Fruit fly (Drosophila melanogaster) whole organism, embryonic: ENCODE results near the gene CG9101.

ENCODE experiments used
- Ada2b ChIP-seq: fragments of 200-800 bp; sonication (Bioruptor generic); IDR thresholded peaks from 2 replicates; pipeline ENCODE4 v1.3.6; 2022; ENCODE audit warnings: missing biosample characterization, missing genetic modification characterization
- Adf1 ChIP-seq: fragments of 200-800 bp; sonication (Bioruptor generic); IDR thresholded peaks from 2 replicates; pipeline ENCODE4 v1.3.6; 2022; ENCODE audit warnings: missing biosample characterization, missing genetic modification characterization
- CG10209 ChIP-seq: fragments of 200-800 bp; sonication (Bioruptor generic); optimal IDR thresholded peaks from 3 replicates; lab custom pipeline; 2017; ENCODE audit warnings: missing biosample characterization, mild to moderate bottlenecking, missing genetic modification characterization, missing genetic modification reagents
- CG11504 ChIP-seq: fragments of 200-800 bp; sonication (Bioruptor generic); optimal IDR thresholded peaks from 3 replicates; lab custom pipeline; 2019; ENCODE audit warnings: missing biosample characterization, mild to moderate bottlenecking, missing genetic modification characterization, moderate library complexity
- CG1647 ChIP-seq: fragments of 200-800 bp; sonication (Bioruptor generic); optimal IDR thresholded peaks from 3 replicates; lab custom pipeline; 2016; ENCODE audit warnings: missing biosample characterization, missing genetic modification characterization
- CG18764 ChIP-seq: fragments of 200-800 bp; sonication (Bioruptor generic); optimal IDR thresholded peaks from 3 replicates; lab custom pipeline; 2016; ENCODE audit warnings: missing biosample characterization, missing genetic modification characterization
- CG31441 ChIP-seq: fragments of 200-800 bp; sonication (Bioruptor generic); IDR thresholded peaks from 2 replicates; pipeline ENCODE4 v1.3.6; 2022; ENCODE audit warnings: missing biosample characterization, missing genetic modification characterization
- CG4820 ChIP-seq: fragments of 200-800 bp; sonication (Bioruptor generic); optimal IDR thresholded peaks from 3 replicates; lab custom pipeline; 2016; ENCODE audit warnings: missing biosample characterization, missing genetic modification characterization
- CG5180 ChIP-seq: fragments of 200-800 bp; sonication (Bioruptor generic); optimal IDR thresholded peaks from 3 replicates; lab custom pipeline; 2017; ENCODE audit warnings: missing biosample characterization, missing genetic modification characterization, mild to moderate bottlenecking, moderate library complexity, missing genetic modification reagents
- CG6254 ChIP-seq: fragments of 200-800 bp; sonication (Bioruptor generic); optimal IDR thresholded peaks from 3 replicates; lab custom pipeline; 2017; ENCODE audit warnings: mild to moderate bottlenecking, missing biosample characterization, missing genetic modification reagents, missing genetic modification characterization
- CG6272 ChIP-seq: fragments of 200-800 bp; sonication (Bioruptor generic); IDR thresholded peaks from 2 replicates; pipeline ENCODE4 v1.3.6; 2022; ENCODE audit warnings: missing biosample characterization, missing genetic modification characterization
- CG7357 ChIP-seq: fragments of 200-800 bp; sonication (Bioruptor generic); IDR thresholded peaks from 3 replicates; pipeline ENCODE4 v1.3.6; 2022; ENCODE audit warnings: missing biosample characterization, missing genetic modification characterization
- CG7786 ChIP-seq: fragments of 200-800 bp; sonication (Bioruptor generic); optimal IDR thresholded peaks from 2 replicates; lab custom pipeline; 2016; ENCODE audit warnings: missing biosample characterization, missing genetic modification characterization
- CG8388 ChIP-seq: fragments of 200-800 bp; sonication (Bioruptor generic); optimal IDR thresholded peaks from 2 replicates; lab custom pipeline; 2019; ENCODE audit warnings: missing biosample characterization, mild to moderate bottlenecking, missing genetic modification characterization, moderate library complexity
- CG8944 ChIP-seq: fragments of 200-800 bp; sonication (Bioruptor generic); optimal IDR thresholded peaks from 3 replicates; lab custom pipeline; 2016; ENCODE audit warnings: missing biosample characterization, missing genetic modification characterization
- CG9437 ChIP-seq: fragments of 200-800 bp; sonication (Bioruptor generic); optimal IDR thresholded peaks from 2 replicates; lab custom pipeline; 2018; ENCODE audit warnings: missing biosample characterization, mild to moderate bottlenecking, missing genetic modification characterization
- CoRest ChIP-seq: fragments of 200-800 bp; sonication (Bioruptor generic); optimal IDR thresholded peaks from 3 replicates; lab custom pipeline; 2018; ENCODE audit warnings: missing biosample characterization, mild to moderate bottlenecking, missing genetic modification characterization, moderate library complexity
- ERR ChIP-seq: fragments of 200-800 bp; sonication (Bioruptor generic); optimal IDR thresholded peaks from 2 replicates; lab custom pipeline; 2016; ENCODE audit warnings: missing biosample characterization, missing genetic modification characterization
- Fer2 ChIP-seq: fragments of 200-800 bp; sonication (Bioruptor generic); optimal IDR thresholded peaks from 2 replicates; lab custom pipeline; 2018; ENCODE audit warnings: missing biosample characterization, mild to moderate bottlenecking, missing genetic modification characterization, moderate library complexity
- Gsc ChIP-seq: fragments of 200-800 bp; sonication (Bioruptor generic); IDR thresholded peaks from 2 replicates; pipeline ENCODE4 v1.3.6; 2022; ENCODE audit warnings: missing biosample characterization, missing genetic modification characterization
- Hmr ChIP-seq: fragments of 200-800 bp; sonication (Bioruptor generic); optimal IDR thresholded peaks from 3 replicates; lab custom pipeline; 2017; ENCODE audit warnings: mild to moderate bottlenecking, missing biosample characterization, missing genetic modification reagents, missing genetic modification characterization
- Meics ChIP-seq: fragments of 200-800 bp; sonication (Bioruptor generic); optimal IDR thresholded peaks from 2 replicates; lab custom pipeline; 2017; ENCODE audit warnings: missing biosample characterization, mild to moderate bottlenecking, missing genetic modification characterization
- Nf-YA ChIP-seq: fragments of 200-800 bp; sonication (Bioruptor generic); IDR thresholded peaks from 2 replicates; pipeline ENCODE4 v1.3.6; 2022; ENCODE audit warnings: missing biosample characterization, missing genetic modification characterization
- Nf-YC ChIP-seq: fragments of 200-800 bp; optimal IDR thresholded peaks from 3 replicates; lab custom pipeline; 2019; ENCODE audit warnings: missing biosample characterization, mild to moderate bottlenecking, missing genetic modification characterization, moderate library complexity
- Ssrp ChIP-seq: fragments of 200-800 bp; sonication (Bioruptor generic); optimal IDR thresholded peaks from 2 replicates; lab custom pipeline; 2018; ENCODE audit warnings: missing biosample characterization, mild to moderate bottlenecking, missing genetic modification characterization, moderate library complexity
- Vsx1 ChIP-seq: fragments of 200-800 bp; sonication (Bioruptor generic); optimal IDR thresholded peaks from 2 replicates; lab custom pipeline; 2017; ENCODE audit warnings: missing biosample characterization, mild to moderate bottlenecking, missing genetic modification characterization, missing genetic modification reagents
- amos ChIP-seq: fragments of 200-800 bp; sonication (Bioruptor generic); IDR thresholded peaks from 2 replicates; pipeline ENCODE4 v1.3.6; 2022; ENCODE audit warnings: missing biosample characterization, missing genetic modification characterization; ENCODE audit not compliant: partially characterized antibody
- ase ChIP-seq: fragments of 200-800 bp; sonication (Bioruptor generic); IDR thresholded peaks from 3 replicates; pipeline ENCODE4 v1.3.6; 2022; ENCODE audit warnings: missing biosample characterization, missing genetic modification characterization
- ash1 ChIP-seq: fragments of 200-800 bp; sonication (Bioruptor generic); optimal IDR thresholded peaks from 2 replicates; lab custom pipeline; 2018; ENCODE audit warnings: missing biosample characterization, mild to moderate bottlenecking, missing genetic modification characterization
- cato ChIP-seq: fragments of 200-800 bp; sonication (Bioruptor generic); optimal IDR thresholded peaks from 2 replicates; lab custom pipeline; 2016; ENCODE audit warnings: missing biosample characterization, missing genetic modification characterization, borderline replicate concordance
- crol ChIP-seq: fragments of 200-800 bp; sonication (Bioruptor generic); IDR thresholded peaks from 2 replicates; pipeline ENCODE4 v1.3.6; 2022; ENCODE audit warnings: missing biosample characterization, missing genetic modification characterization
- cwo ChIP-seq: fragments of 200-800 bp; sonication (Bioruptor generic); optimal IDR thresholded peaks from 3 replicates; lab custom pipeline; 2017; ENCODE audit warnings: missing biosample characterization, missing genetic modification characterization, mild to moderate bottlenecking, moderate library complexity, missing genetic modification reagents
- dmrt99B ChIP-seq: fragments of 200-800 bp; sonication (Bioruptor generic); optimal IDR thresholded peaks from 2 replicates; lab custom pipeline; 2018; ENCODE audit warnings: missing biosample characterization, mild to moderate bottlenecking, missing genetic modification characterization, moderate library complexity
- fd3F ChIP-seq: fragments of 200-800 bp; sonication (Bioruptor generic); optimal IDR thresholded peaks from 2 replicates; lab custom pipeline; 2018; ENCODE audit warnings: missing biosample characterization, mild to moderate bottlenecking, missing genetic modification characterization, moderate library complexity
- gcm ChIP-seq: fragments of 200-800 bp; sonication (Bioruptor generic); optimal IDR thresholded peaks from 2 replicates; lab custom pipeline; 2019; ENCODE audit warnings: missing biosample characterization, mild to moderate bottlenecking, missing genetic modification characterization, moderate library complexity
- hb ChIP-seq: fragments of 200-800 bp; sonication (Bioruptor generic); IDR thresholded peaks from 3 replicates; pipeline ENCODE4 v1.3.6; 2022; ENCODE audit warnings: missing biosample characterization, missing genetic modification characterization; ENCODE audit not compliant: partially characterized antibody
- jigr1 ChIP-seq: fragments of 200-800 bp; sonication (Bioruptor generic); IDR thresholded peaks from 3 replicates; pipeline ENCODE4 v1.3.6; 2022; ENCODE audit warnings: missing biosample characterization, missing genetic modification characterization
- klu ChIP-seq: fragments of 200-800 bp; sonication (Bioruptor generic); IDR thresholded peaks from 2 replicates; pipeline ENCODE4 v1.3.6; 2022; ENCODE audit warnings: missing biosample characterization, missing genetic modification characterization
- nerfin-1 ChIP-seq: fragments of 200-800 bp; sonication (Bioruptor generic); optimal IDR thresholded peaks from 3 replicates; lab custom pipeline; 2019; ENCODE audit warnings: missing biosample characterization, mild to moderate bottlenecking, missing genetic modification characterization, moderate library complexity
- oc ChIP-seq: fragments of 200-800 bp; sonication (Bioruptor generic); optimal IDR thresholded peaks from 2 replicates; lab custom pipeline; 2018; ENCODE audit warnings: missing biosample characterization, mild to moderate bottlenecking, missing genetic modification characterization, moderate library complexity
- org-1 ChIP-seq: fragments of 200-800 bp; sonication (Bioruptor generic); optimal IDR thresholded peaks from 2 replicates; lab custom pipeline; 2017; ENCODE audit warnings: missing biosample characterization, missing genetic modification characterization
- p53 ChIP-seq: fragments of 200-800 bp; sonication (Bioruptor generic); optimal IDR thresholded peaks from 2 replicates; lab custom pipeline; 2016; ENCODE audit warnings: missing biosample characterization, missing genetic modification characterization
- rib ChIP-seq: fragments of 200-800 bp; sonication (Bioruptor generic); IDR thresholded peaks from 2 replicates; pipeline ENCODE4 v1.3.6; 2022; ENCODE audit warnings: missing biosample characterization, missing genetic modification characterization
- run ChIP-seq: fragments of 200-800 bp; sonication (Bioruptor generic); optimal IDR thresholded peaks from 3 replicates; lab custom pipeline; 2018; ENCODE audit warnings: missing biosample characterization, mild to moderate bottlenecking, missing genetic modification characterization
- slbo ChIP-seq: fragments of 200-800 bp; sonication (Bioruptor generic); IDR thresholded peaks from 2 replicates; pipeline ENCODE4 v1.3.6; 2022; ENCODE audit warnings: missing biosample characterization, missing genetic modification characterization
- so ChIP-seq: fragments of 200-800 bp; sonication (Bioruptor generic); IDR thresholded peaks from 3 replicates; pipeline ENCODE4 v1.3.6; 2022; ENCODE audit warnings: missing biosample characterization, missing genetic modification characterization
- sob ChIP-seq: fragments of 200-800 bp; sonication (Bioruptor generic); IDR thresholded peaks from 2 replicates; pipeline ENCODE4 v1.3.6; 2022; ENCODE audit warnings: missing biosample characterization, missing genetic modification characterization
- tin ChIP-seq: fragments of 200-800 bp; sonication (Bioruptor generic); optimal IDR thresholded peaks from 3 replicates; lab custom pipeline; 2016; ENCODE audit warnings: missing biosample characterization, missing genetic modification characterization
- tll ChIP-seq, 2 experiments: fragments of 200-800 bp in 1 of 2; fragments of >200 bp in 1 of 2; sonication (Bioruptor generic) in 1 of 2; optimal IDR thresholded peaks; 2 replicates each; lab custom pipeline; 2017 to 2019; ENCODE audit warnings: missing biosample characterization in 2 of 2, missing genetic modification characterization in 2 of 2, mild to moderate bottlenecking in 1 of 2, moderate library complexity in 1 of 2
- trem ChIP-seq: fragments of 200-800 bp; optimal IDR thresholded peaks from 3 replicates; lab custom pipeline; 2019; ENCODE audit warnings: missing biosample characterization, mild to moderate bottlenecking, missing genetic modification characterization, moderate library complexity

The CG9101 gene

DNA sequence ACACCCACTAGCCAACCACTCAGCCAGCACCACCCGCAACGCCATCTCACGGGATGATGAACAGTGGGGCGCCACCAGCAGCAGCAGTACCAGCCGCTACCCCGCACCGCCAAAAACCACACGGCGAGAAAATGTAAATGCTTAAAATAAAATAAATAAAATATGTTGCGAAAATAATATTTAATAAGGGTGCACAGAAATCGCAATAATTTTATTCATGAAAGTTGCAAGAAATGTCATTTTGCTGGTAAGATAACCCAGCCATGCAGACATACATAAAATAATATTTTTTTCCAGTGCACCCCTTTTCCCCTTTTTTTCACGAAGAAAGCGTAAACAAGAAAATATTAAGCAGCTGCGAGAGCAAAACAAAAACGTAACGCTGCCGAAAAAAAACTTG is 13.6 kb downstream of the CG9101 start (continued):
- no peak for TF ChIP-seq ash1
- peak; percentile 29 for TF ChIP-seq CG9437 (GFP tag; lab: Kevin White, UChicago)
- peak; percentile 38 for TF ChIP-seq CG8388 (GFP tag; lab: Kevin White, UChicago)
- TF ChIP-seq org-1, result peak; percentile 60
- TF ChIP-seq CG4820 (GFP tag; lab: Kevin White, UChicago), result peak; percentile 38
- peak; percentile 54 for TF ChIP-seq fd3F (GFP tag; lab: Kevin White, UChicago)
- TF ChIP-seq tll (GFP tag; optimal IDR thresholded peaks at IDR 0.05; lab: Kevin White, UChicago), result no peak
- no peak for TF ChIP-seq Gsc (GFP tag; lab: Robert Waterston, UW)
- TF ChIP-seq CG11504 (tag; lab: Kevin White, UChicago), result peak; percentile 78
- peak; percentile 66 for TF ChIP-seq CG31441 (GFP tag; lab: Robert Waterston, UW)
- peak; percentile 49; the same call in 1 of the 2 replicates for TF ChIP-seq klu (GFP tag; lab: Robert Waterston, UW)
- TF ChIP-seq sob (GFP tag; lab: Robert Waterston, UW), result peak; percentile 70
- TF ChIP-seq gcm, result no peak
- no peak for TF ChIP-seq run
- TF ChIP-seq so (GFP tag; lab: Robert Waterston, UW), result peak; percentile 65; the same call in 2 of the 3 replicates
- peak; percentile 52; the same call in 1 of the 3 replicates for TF ChIP-seq ase (GFP tag; lab: Robert Waterston, UW)
- peak; percentile 4 for TF ChIP-seq Vsx1 (GFP tag; lab: Kevin White, UChicago)
- peak; percentile 19; the same call in 1 of the 2 replicates for TF ChIP-seq Adf1
- TF ChIP-seq Fer2 (tag; lab: Kevin White, UChicago), result peak; percentile 52
- TF ChIP-seq CoRest (tag; lab: Kevin White, UChicago), result peak; percentile 77
- peak; percentile 58 for TF ChIP-seq Ada2b
- TF ChIP-seq CG1647 (GFP tag; lab: Kevin White, UChicago), result peak; percentile 32
- peak; percentile 2 for TF ChIP-seq oc (tag; lab: Kevin White, UChicago)
- no peak for TF ChIP-seq ERR (GFP tag; lab: Kevin White, UChicago)
- peak; percentile 19 for TF ChIP-seq cato
- peak; percentile 79 for TF ChIP-seq slbo (GFP tag; lab: Robert Waterston, UW)
- TF ChIP-seq crol, result no peak
- TF ChIP-seq Ssrp (tag; lab: Kevin White, UChicago), result peak; percentile 50
- no peak for TF ChIP-seq trem (tag; lab: Kevin White, UChicago)
- no peak for TF ChIP-seq Nf-YA (GFP tag; lab: Robert Waterston, UW)
- TF ChIP-seq CG7786, result no peak
- TF ChIP-seq CG6272 (GFP tag; lab: Robert Waterston, UW), result peak; percentile 56
- TF ChIP-seq jigr1 (GFP tag; lab: Robert Waterston, UW), result peak; percentile 38; the same call in 1 of the 3 replicates
- TF ChIP-seq Nf-YC (tag; lab: Kevin White, UChicago), result peak; percentile 41
- TF ChIP-seq Hmr, result peak; percentile 79
- no peak for TF ChIP-seq rib (GFP tag; lab: Robert Waterston, UW)
- no peak for TF ChIP-seq CG6254 (GFP tag; lab: Kevin White, UChicago)
- peak; percentile 6 for TF ChIP-seq CG18764
- no peak for TF ChIP-seq hb (GFP tag; lab: Robert Waterston, UW)
- TF ChIP-seq cwo (GFP tag; lab: Kevin White, UChicago), result peak; percentile 75
- TF ChIP-seq p53, result no peak
- TF ChIP-seq nerfin-1 (tag; lab: Kevin White, UChicago), result peak; percentile 33
- TF ChIP-seq CG8944 (GFP tag; lab: Kevin White, UChicago), result no peak
- peak; percentile 54 for TF ChIP-seq tin (GFP tag; lab: Kevin White, UChicago)
- peak; percentile 78 for TF ChIP-seq Meics (GFP tag; lab: Kevin White, UChicago)
- peak; percentile 78 for TF ChIP-seq dmrt99B
- no peak for TF ChIP-seq amos (GFP tag; lab: Robert Waterston, UW)
- peak; percentile 48 for TF ChIP-seq CG5180 (GFP tag; lab: Kevin White, UChicago)
- peak; percentile 64 for TF ChIP-seq CG10209 (GFP tag; lab: Kevin White, UChicago)
- peak; percentile 67; the same call in 1 of the 3 replicates for TF ChIP-seq CG7357 (GFP tag; lab: Robert Waterston, UW)
